Worm (Caenorhabditis elegans): ENCODE measurements around the gene F55F10.1.
A peak's percentile ranks its signal among the peaks of the same experiment; 100 is the strongest.

The F55F10.1 gene

ce11 chrIV:4406054-4406539, 45.5 kb downstream of the F55F10.1 start (continued):
- TF ChIP-seq nhr-41 (GFP tag; IDR thresholded peaks at IDR 0.05) (peak; percentile 37; the same call in 1 of the 2 replicates), nhr-42 (GFP tag; IDR thresholded peaks at IDR 0.05) (no peak), nhr-25 (tag; optimal IDR thresholded peaks at IDR 0.05; ENCODE audit: borderline replicate concordance, insufficient read depth) (peak; percentile 8), pha-4 (GFP tag; IDR thresholded peaks at IDR 0.05) (no peak), pha-4 (tag; optimal IDR thresholded peaks at IDR 0.05) (no peak), lin-13 (GFP tag; optimal IDR thresholded peaks at IDR 0.05) (peak; percentile 65), mes-2 (tag; optimal IDR thresholded peaks at IDR 0.05; ENCODE audit: poor library complexity, severe bottlenecking) (peak; percentile 49), mxl-3 (GFP tag; optimal IDR thresholded peaks at IDR 0.05) (peak; percentile 41), lin-29 (GFP tag; IDR thresholded peaks at IDR 0.05) (no peak), daf-16 (GFP tag; optimal IDR thresholded peaks at IDR 0.05) (no peak), daf-16 (tag; optimal IDR thresholded peaks at IDR 0.05) (peak; percentile 80), F44E2.7 (GFP tag; IDR thresholded peaks at IDR 0.05) (no peak), sdz-12 (GFP tag; optimal IDR thresholded peaks at IDR 0.05) (peak; percentile 58), dpl-1 (GFP tag; optimal IDR thresholded peaks at IDR 0.05) (peak; percentile 67), lir-3 (tag; optimal IDR thresholded peaks at IDR 0.05) (no peak), zfp-3 (GFP tag; conservative IDR thresholded peaks at IDR 0.05) (no peak), saeg-2 (GFP tag; IDR thresholded peaks at IDR 0.05) (0 out of 2 replicates have a peak, but pooled peaks have one; percentile 24), nhr-76 (tag; optimal IDR thresholded peaks at IDR 0.05) (no peak), mdl-1 (tag; optimal IDR thresholded peaks at IDR 0.05) (peak; percentile 32 to 58), mep-1 (tag; optimal IDR thresholded peaks at IDR 0.05) (peak; percentile 84), tag-97 (GFP tag; IDR thresholded peaks at IDR 0.05) (no peak), F37D6.2 (tag; optimal IDR thresholded peaks at IDR 0.05) (peak; percentile 51), pqm-1 (tag; optimal IDR thresholded peaks at IDR 0.05) (peak; percentile 31), lin-38 (GFP tag; IDR thresholded peaks at IDR 0.05) (peak; percentile 89), F26F4.8 (GFP tag; conservative IDR thresholded peaks at IDR 0.05) (no peak), hlh-11 (tag; optimal IDR thresholded peaks at IDR 0.05) (peak; percentile 90), T20F7.1 (GFP tag; optimal IDR thresholded peaks at IDR 0.05) (peak; percentile 38), tra-1 (GFP tag; IDR thresholded peaks at IDR 0.05) (no peak; the same call in 1 of the 2 replicates), hlh-30 (tag; optimal IDR thresholded peaks at IDR 0.05; ENCODE audit: insufficient read depth) (peak; percentile 86), hif-1 (tag; optimal IDR thresholded peaks at IDR 0.05) (peak in 1 of 2 experiments; percentile 73), hmg-1.1 (GFP tag; IDR thresholded peaks at IDR 0.05) (peak; percentile 45), ceh-62 (tag; optimal IDR thresholded peaks at IDR 0.05) (no peak), rbr-2 (tag; optimal IDR thresholded peaks at IDR 0.05) (peak; percentile 70)

ce11 chrIV:4407055-4407461, 46.4 kb downstream of the F55F10.1 start:
- TF ChIP-seq attf-4 (tag; optimal IDR thresholded peaks at IDR 0.05) = no peak
- TF ChIP-seq arid-1 (GFP tag; conservative IDR thresholded peaks at IDR 0.05) = 0 out of 2 replicates have a peak, but pooled peaks have one; percentile 12
- peak in 1 of 2 experiments; percentile 72 for TF ChIP-seq unc-62 (GFP tag; optimal IDR thresholded peaks at IDR 0.05 in 1 of 2)
- no peak for TF ChIP-seq unc-62 (tag; optimal IDR thresholded peaks at IDR 0.05)
- TF ChIP-seq hlh-11 (tag; optimal IDR thresholded peaks at IDR 0.05) = peak; percentile 89
- no peak for TF ChIP-seq daf-16 (GFP tag; optimal IDR thresholded peaks at IDR 0.05)
- TF ChIP-seq daf-16 (tag; optimal IDR thresholded peaks at IDR 0.05) = peak; percentile 92
- peak; percentile 20 for TF ChIP-seq nhr-48 (tag; optimal IDR thresholded peaks at IDR 0.05)
- TF ChIP-seq nhr-28 (tag; optimal IDR thresholded peaks at IDR 0.05) = peak; percentile 37
- TF ChIP-seq pqm-1 (tag; optimal IDR thresholded peaks at IDR 0.05) = peak; percentile 49
- TF ChIP-seq aha-1 (tag) = peak; percentile 96
- TF ChIP-seq nhr-42 (GFP tag; IDR thresholded peaks at IDR 0.05) = peak; percentile 39; the same call in 1 of the 2 replicates
- TF ChIP-seq lsy-2 (tag; optimal IDR thresholded peaks at IDR 0.05) = peak in 1 of 2 experiments; percentile 53
- TF ChIP-seq nhr-11 (tag; optimal IDR thresholded peaks at IDR 0.05) = peak; percentile 4
- TF ChIP-seq mxl-3 (GFP tag; optimal IDR thresholded peaks at IDR 0.05) = peak; percentile 18
- TF ChIP-seq nhr-10 (tag; optimal IDR thresholded peaks at IDR 0.05) = peak; percentile 25
- TF ChIP-seq lin-38 (GFP tag; IDR thresholded peaks at IDR 0.05) = peak; percentile 50
- peak; percentile 23; the same call in 1 of the 2 replicates for TF ChIP-seq T26A8.4 (GFP tag; IDR thresholded peaks at IDR 0.05)
- TF ChIP-seq fos-1 (tag; optimal IDR thresholded peaks at IDR 0.05) = no peak
- no peak for TF ChIP-seq skn-1 (tag; optimal IDR thresholded peaks at IDR 0.05)
- TF ChIP-seq mep-1 (tag; optimal IDR thresholded peaks at IDR 0.05) = peak; percentile 63
- peak; percentile 93 for TF ChIP-seq pha-4 (GFP tag; IDR thresholded peaks at IDR 0.05)
- TF ChIP-seq pha-4 (tag; optimal IDR thresholded peaks at IDR 0.05) = peak; percentile 55
- TF ChIP-seq ama-1 (optimal IDR thresholded peaks at IDR 0.05) = no peak
- TF ChIP-seq mdl-1 (tag; optimal IDR thresholded peaks at IDR 0.05) = peak in 1 of 2 experiments; percentile 42
- peak; percentile 68 for TF ChIP-seq dmd-6 (GFP tag; IDR thresholded peaks at IDR 0.05)
- peak; percentile 76 for TF ChIP-seq dve-1 (tag; optimal IDR thresholded peaks at IDR 0.05; ENCODE audit: insufficient read depth)
- TF ChIP-seq lin-13 (GFP tag; optimal IDR thresholded peaks at IDR 0.05) = peak; percentile 8
- TF ChIP-seq hmg-1.1 (GFP tag; IDR thresholded peaks at IDR 0.05) = no peak

All from whole organism, L4 larva.